Worm (Caenorhabditis elegans) whole organism, L3 larva: ENCODE results near the gene gid-7.

Experiments used
- R02D3.7 ChIP-seq: fragments of 150-350 bp; optimal IDR thresholded peaks from 2 replicates; lab custom pipeline; 2014; ENCODE audit warnings: missing biosample characterization, missing genetic modification characterization
- ZK546.5 ChIP-seq: sonication (generic microtip); optimal IDR thresholded peaks from 2 replicates; lab custom pipeline; 2017; ENCODE audit warnings: missing biosample characterization, missing genetic modification characterization
- ama-1 ChIP-seq: fragments of 150-350 bp; optimal IDR thresholded peaks from 2 replicates; lab custom pipeline; 2018
- ceh-16 ChIP-seq: sonication (generic microtip); optimal IDR thresholded peaks from 2 replicates; lab custom pipeline; 2017; ENCODE audit warnings: missing biosample characterization, missing genetic modification characterization
- ceh-28 ChIP-seq: fragments of 150-350 bp; optimal IDR thresholded peaks from 2 replicates; lab custom pipeline; 2014; ENCODE audit warnings: missing biosample characterization, missing genetic modification reagents, missing genetic modification characterization
- ceh-82 ChIP-seq: fragments of 150-350 bp; optimal IDR thresholded peaks from 2 replicates; lab custom pipeline; 2014; ENCODE audit warnings: missing biosample characterization, missing genetic modification characterization
- ceh-9 ChIP-seq: sonication (generic microtip); optimal IDR thresholded peaks from 2 replicates; lab custom pipeline; 2018; ENCODE audit warnings: missing biosample characterization, missing genetic modification characterization
- egl-27 ChIP-seq: sonication (generic microtip); optimal IDR thresholded peaks from 4 replicates; lab custom pipeline; 2017; ENCODE audit warnings: missing biosample characterization, missing genetic modification reagents, missing genetic modification characterization
- egl-5 ChIP-seq: fragments of 150-350 bp; optimal IDR thresholded peaks from 2 replicates; lab custom pipeline; 2017; ENCODE audit warnings: missing biosample characterization, missing genetic modification reagents, missing genetic modification characterization, inconsistent platforms
- fkh-10 ChIP-seq: sonication (generic microtip); optimal IDR thresholded peaks from 2 replicates; lab custom pipeline; 2017; ENCODE audit warnings: missing biosample characterization, missing genetic modification reagents, missing genetic modification characterization
- hmg-11 ChIP-seq: sonication (generic microtip); optimal IDR thresholded peaks from 2 replicates; lab custom pipeline; 2016; ENCODE audit warnings: missing genetic modification characterization, missing compliant biosample characterization
- jun-1 ChIP-seq: fragments of 150-350 bp; optimal IDR thresholded peaks from 2 replicates; lab custom pipeline; 2014; ENCODE audit warnings: missing biosample characterization, missing genetic modification reagents, missing genetic modification characterization
- lin-15B ChIP-seq: fragments of 150-350 bp; optimal IDR thresholded peaks from 2 replicates; lab custom pipeline; 2014; ENCODE audit warnings: missing biosample characterization, missing genetic modification characterization
- lin-39 ChIP-seq: fragments of 150-350 bp; optimal IDR thresholded peaks from 2 replicates; lab custom pipeline; 2018; ENCODE audit warnings: missing biosample characterization, missing genetic modification reagents, missing genetic modification characterization
- lsy-12 ChIP-seq: sonication (generic microtip); optimal IDR thresholded peaks from 2 replicates; lab custom pipeline; 2016; ENCODE audit warnings: mild to moderate bottlenecking, missing genetic modification characterization, missing compliant biosample characterization
- mdl-1 ChIP-seq: fragments of 150-350 bp; optimal IDR thresholded peaks from 2 replicates; lab custom pipeline; 2014; ENCODE audit warnings: missing biosample characterization, missing genetic modification characterization
- mml-1 ChIP-seq: fragments of 150-350 bp; sonication (generic microtip); optimal IDR thresholded peaks from 3 replicates; lab custom pipeline; 2014; ENCODE audit warnings: missing biosample characterization, missing genetic modification characterization
- nfya-1 ChIP-seq: sonication (generic microtip); optimal IDR thresholded peaks from 2 replicates; lab custom pipeline; 2017; ENCODE audit warnings: missing genetic modification characterization, mild to moderate bottlenecking, missing compliant biosample characterization, antibody characterized with exemption, moderate library complexity; ENCODE audit not compliant: insufficient read depth
- nhr-11 ChIP-seq: fragments of 150-350 bp; optimal IDR thresholded peaks from 2 replicates; lab custom pipeline; 2014; ENCODE audit warnings: missing biosample characterization, missing genetic modification characterization
- nhr-12 ChIP-seq: fragments of 150-350 bp; optimal IDR thresholded peaks from 2 replicates; lab custom pipeline; 2014; ENCODE audit warnings: missing biosample characterization, missing genetic modification characterization
- nhr-23 ChIP-seq: fragments of 150-350 bp; optimal IDR thresholded peaks from 2 replicates; lab custom pipeline; 2014; ENCODE audit warnings: missing biosample characterization, missing genetic modification reagents, missing genetic modification characterization
- nhr-25 ChIP-seq: sonication (generic microtip); optimal IDR thresholded peaks from 2 replicates; lab custom pipeline; 2017; ENCODE audit warnings: missing biosample characterization, missing genetic modification characterization
- nhr-28 ChIP-seq: fragments of 150-350 bp; optimal IDR thresholded peaks from 2 replicates; lab custom pipeline; 2014; ENCODE audit warnings: missing biosample characterization, missing genetic modification characterization
- nhr-67 ChIP-seq: fragments of 150-350 bp; optimal IDR thresholded peaks from 2 replicates; lab custom pipeline; 2014; ENCODE audit warnings: missing biosample characterization, missing genetic modification characterization
- nhr-76 ChIP-seq: fragments of 150-350 bp; sonication (generic microtip); optimal IDR thresholded peaks from 5 replicates; lab custom pipeline; 2014; ENCODE audit warnings: missing biosample characterization, missing genetic modification characterization
- pha-4 ChIP-seq: fragments of 150-350 bp; optimal IDR thresholded peaks from 2 replicates; lab custom pipeline; 2014; ENCODE audit warnings: missing biosample characterization, missing genetic modification reagents, missing genetic modification characterization
- pqm-1 ChIP-seq: fragments of 150-350 bp; optimal IDR thresholded peaks from 2 replicates; lab custom pipeline; 2017; ENCODE audit warnings: missing biosample characterization, missing genetic modification characterization, inconsistent platforms
- skn-1 ChIP-seq: fragments of 150-350 bp; optimal IDR thresholded peaks from 2 replicates; lab custom pipeline; 2014; ENCODE audit warnings: missing biosample characterization, missing genetic modification characterization
- snpc-4 ChIP-seq: fragments of 150-350 bp; optimal IDR thresholded peaks from 2 replicates; lab custom pipeline; 2014; ENCODE audit warnings: missing biosample characterization, missing genetic modification characterization
- unc-62 ChIP-seq: fragments of 150-350 bp; sonication (generic microtip); optimal IDR thresholded peaks from 4 replicates; lab custom pipeline; 2014; ENCODE audit warnings: missing biosample characterization, missing genetic modification reagents, missing genetic modification characterization
- zag-1 ChIP-seq: fragments of 150-350 bp; optimal IDR thresholded peaks from 2 replicates; lab custom pipeline; 2014; ENCODE audit warnings: missing biosample characterization, missing genetic modification characterization
- ztf-11 ChIP-seq: fragments of 150-350 bp; optimal IDR thresholded peaks from 2 replicates; lab custom pipeline; 2014; ENCODE audit warnings: missing biosample characterization, missing genetic modification characterization

gid-7 gene

DNA sequence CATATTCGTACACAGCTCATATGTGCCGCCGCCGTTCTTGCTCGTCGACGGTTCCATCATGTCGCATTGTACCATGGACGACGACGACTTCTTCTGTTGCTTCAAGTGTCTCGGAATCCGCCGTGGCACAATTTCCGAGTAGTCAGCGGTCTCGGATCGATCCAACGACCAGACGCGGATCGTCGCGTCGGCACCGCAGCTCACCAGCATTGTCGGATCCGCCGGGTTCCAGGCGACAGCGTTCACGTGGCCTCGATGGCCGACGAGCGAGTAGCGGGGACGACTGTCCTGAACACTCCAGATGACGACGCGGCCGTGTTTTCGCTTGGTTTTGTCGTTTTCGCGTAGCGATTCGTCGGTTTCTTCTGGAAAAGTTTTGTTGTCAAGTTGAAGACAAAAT is 6.5 kb downstream of the gid-7 start:
- TF ChIP-seq lin-39 (tag; lab: Kevin White, UChicago): no peak

DNA sequence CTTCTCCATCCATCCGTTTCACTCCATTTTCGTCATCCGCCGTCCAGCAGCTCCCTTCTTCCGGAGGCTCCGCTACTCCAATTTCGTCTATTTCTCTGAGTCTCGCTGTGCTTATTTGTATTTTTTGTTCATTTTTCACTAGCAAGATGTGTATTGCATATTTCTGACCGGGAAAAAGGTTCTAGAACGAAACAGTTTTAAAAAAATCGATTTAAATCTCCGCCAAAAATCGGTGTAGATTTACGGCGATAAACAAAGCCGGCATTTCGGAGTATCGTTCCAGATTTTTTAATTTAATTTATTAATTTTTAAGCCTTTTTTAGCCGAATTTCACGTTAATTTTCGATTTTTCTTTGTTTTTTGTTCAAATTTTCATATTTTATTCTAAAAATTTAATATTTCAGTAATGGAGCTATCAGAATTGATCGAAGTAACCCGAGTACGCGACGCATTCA is 13.7 kb downstream of the gid-7 start, which contains the start of gene mtm-9:
mtm-9 (plus strand) TSS at position 405 of the 455 bp plus-strand sequence.
- TF ChIP-seq ceh-82 (tag; lab: Kevin White, UChicago): no peak
- TF ChIP-seq R02D3.7 (tag; lab: Kevin White, UChicago): peak; percentile 96
- no peak for TF ChIP-seq ceh-16 (tag; lab: Kevin White, UChicago)
- TF ChIP-seq snpc-4 (tag; lab: Kevin White, UChicago): peak; percentile 33
- no peak for TF ChIP-seq lin-39 (tag; lab: Kevin White, UChicago)
- TF ChIP-seq ceh-28: peak; percentile 43
- TF ChIP-seq ZK546.5 (tag; lab: Kevin White, UChicago): no peak
- TF ChIP-seq hmg-11: no peak
- TF ChIP-seq lin-15B (tag; lab: Kevin White, UChicago): peak; percentile 53
- TF ChIP-seq pha-4: peak; percentile 75
- TF ChIP-seq ztf-11 (tag; lab: Kevin White, UChicago): no peak
- no peak for TF ChIP-seq lsy-12 (tag; lab: Kevin White, UChicago)
- TF ChIP-seq nhr-23 (tag; lab: Kevin White, UChicago): peak; percentile 49
- peak; percentile 6 for TF ChIP-seq jun-1 (tag; lab: Kevin White, UChicago)
- peak; percentile 62 for TF ChIP-seq nfya-1 (tag; lab: Kevin White, UChicago)
- TF ChIP-seq nhr-12 (tag; lab: Kevin White, UChicago): no peak
- TF ChIP-seq skn-1 (tag; lab: Kevin White, UChicago): peak; percentile 18

DNA sequence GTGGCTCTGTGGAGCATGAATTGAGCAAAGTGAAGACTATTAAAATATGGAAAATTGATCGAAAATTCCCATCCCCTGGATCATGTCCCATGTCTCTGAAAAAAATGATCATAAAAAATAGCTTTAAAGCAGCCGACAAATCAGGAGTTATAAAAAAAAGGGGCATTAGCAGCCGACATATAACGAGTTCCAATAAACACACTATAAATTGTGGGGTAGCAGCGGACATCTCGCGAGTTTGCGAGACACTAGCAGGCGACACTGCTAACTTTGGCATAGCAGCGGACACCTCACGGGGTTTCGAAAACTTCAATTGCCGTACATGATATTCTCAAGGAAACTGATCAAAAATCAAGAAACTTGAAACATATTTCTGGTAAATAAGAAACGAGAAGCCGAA is 17.6 kb downstream of the gid-7 start, which contains the start of gene hpo-36:
hpo-36 (minus strand) TSS at position 101 of the 400 bp plus-strand sequence.
- TF ChIP-seq snpc-4 (tag; lab: Kevin White, UChicago): peak; percentile 37
- TF ChIP-seq nhr-28: no peak

DNA sequence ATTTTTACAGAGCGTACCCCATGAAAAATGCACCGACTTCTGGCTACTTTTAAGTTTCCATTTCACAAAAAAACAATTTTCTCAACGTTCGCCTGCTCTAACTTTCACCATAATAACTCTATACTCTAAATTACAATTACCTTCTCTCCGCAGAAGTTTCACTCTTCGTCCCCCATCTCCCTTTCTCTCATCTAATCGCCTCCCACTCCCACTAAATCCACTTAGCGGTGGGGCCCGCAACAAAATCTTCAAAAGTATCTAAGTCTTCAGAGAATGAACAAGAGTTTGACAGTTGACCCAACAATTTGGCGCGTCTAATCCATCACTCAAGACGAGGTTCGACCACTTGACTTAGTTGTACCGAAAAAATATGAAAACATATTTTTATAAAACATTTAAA is 18.5 kb downstream of the gid-7 start:
- TF ChIP-seq nhr-67 (tag; lab: Kevin White, UChicago) (no peak), egl-27 (tag; lab: Kevin White, UChicago) (no peak), ZK546.5 (tag; lab: Kevin White, UChicago) (no peak), hmg-11 (no peak), pha-4 (no peak), pqm-1 (tag; lab: Kevin White, UChicago) (no peak), zag-1 (tag; lab: Kevin White, UChicago) (no peak)

DNA sequence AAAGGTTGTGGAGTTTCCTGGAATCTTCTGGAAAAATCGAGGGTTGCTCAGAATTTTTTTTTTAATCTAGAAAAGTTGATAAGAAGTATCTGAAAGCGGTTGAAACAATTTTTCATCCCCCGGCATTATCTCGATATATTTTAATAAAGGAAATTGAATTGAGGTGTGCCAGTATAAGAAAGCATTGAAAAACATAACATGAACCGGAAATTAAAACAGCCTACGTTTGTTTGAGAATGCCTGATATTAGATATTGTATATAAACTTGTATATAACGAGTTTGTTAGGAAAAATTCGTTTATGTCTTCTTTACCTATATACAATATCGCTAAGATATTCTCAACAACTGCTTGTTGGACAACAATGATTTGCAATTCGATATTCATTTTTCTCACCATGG is 32.1 kb downstream of the gid-7 start, which contains the start of gene str-30:
str-30 (plus strand) TSS at position 301 of the 400 bp plus-strand sequence.
- TF ChIP-seq unc-62 (GFP tag; lab: Kevin White, UChicago): no peak

DNA sequence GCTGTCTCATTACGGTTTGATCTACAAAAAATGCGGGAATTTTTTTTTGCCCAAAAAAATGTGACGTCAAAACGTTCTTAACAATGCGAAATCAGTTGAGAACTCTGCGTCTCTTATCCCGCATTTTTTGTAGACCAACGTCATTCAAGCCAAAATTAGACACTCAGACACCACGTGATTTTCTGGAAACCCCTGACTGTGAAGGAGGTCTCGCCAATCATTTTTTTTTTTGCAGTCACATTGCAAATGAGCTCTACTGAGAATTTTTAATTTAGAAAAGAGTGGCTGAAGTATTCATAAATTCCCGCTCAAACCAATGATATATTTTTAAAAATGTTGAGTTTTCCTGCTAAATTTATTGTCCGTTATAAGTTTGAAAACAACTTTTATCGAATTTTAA is 38.4 kb downstream of the gid-7 start:
- TF ChIP-seq nhr-76 (tag; lab: Kevin White, UChicago) (no peak), mml-1 (no peak), mdl-1 (tag; lab: Kevin White, UChicago) (no peak), fkh-10 (GFP tag; lab: Kevin White, UChicago) (no peak), nhr-25 (no peak), R02D3.7 (tag; lab: Kevin White, UChicago) (no peak), egl-5 (tag; lab: Kevin White, UChicago) (no peak), ceh-16 (tag; lab: Kevin White, UChicago) (no peak), ceh-9 (no peak), pqm-1 (tag; lab: Kevin White, UChicago) (no peak), ZK546.5 (tag; lab: Kevin White, UChicago) (no peak), lin-15B (tag; lab: Kevin White, UChicago) (no peak), nhr-11 (no peak), ama-1 (lab: Kevin White, UChicago) (no peak), nhr-23 (tag; lab: Kevin White, UChicago) (no peak), ztf-11 (tag; lab: Kevin White, UChicago) (no peak)
